Worm (Caenorhabditis elegans) whole organism, late embryonic: ENCODE data around the gene R10E11.9.

ENCODE experiments used
- C08G9.2 ChIP-seq: sonication (generic microtip); optimal IDR thresholded peaks from 2 replicates; lab custom pipeline; 2016; ENCODE audit warnings: mild to moderate bottlenecking, missing genetic modification characterization, moderate library complexity, missing compliant biosample characterization
- C38D4.7 ChIP-seq: fragments of 200-800 bp; sonication (Bioruptor generic); optimal IDR thresholded peaks from 2 replicates; lab custom pipeline; 2018; ENCODE audit warnings: mild to moderate bottlenecking, missing genetic modification characterization, moderate library complexity, missing compliant biosample characterization
- F13H6.1 ChIP-seq: sonication (generic microtip); optimal IDR thresholded peaks from 2 replicates; lab custom pipeline; 2016; ENCODE audit warnings: missing genetic modification characterization, missing compliant biosample characterization
- K02D7.2 ChIP-seq: sonication (generic microtip); optimal IDR thresholded peaks from 2 replicates; lab custom pipeline; 2017; ENCODE audit warnings: mild to moderate bottlenecking, missing genetic modification characterization, missing compliant biosample characterization
- K09A11.1 ChIP-seq: sonication (generic microtip); optimal IDR thresholded peaks from 2 replicates; lab custom pipeline; 2017; ENCODE audit warnings: antibody characterized with exemption, mild to moderate bottlenecking, missing genetic modification characterization, missing compliant biosample characterization; ENCODE audit not compliant: insufficient read depth
- Y22D7AL.16 ChIP-seq: sonication (generic microtip); optimal IDR thresholded peaks from 2 replicates; lab custom pipeline; 2016; ENCODE audit warnings: missing genetic modification characterization, missing compliant biosample characterization
- ahr-1 ChIP-seq: sonication (generic microtip); optimal IDR thresholded peaks from 2 replicates; lab custom pipeline; 2016; ENCODE audit warnings: missing genetic modification characterization, missing compliant biosample characterization
- ceh-19 ChIP-seq: fragments of 200-800 bp; sonication (Bioruptor generic); optimal IDR thresholded peaks from 2 replicates; lab custom pipeline; 2018; ENCODE audit warnings: mild to moderate bottlenecking, missing genetic modification characterization, missing compliant biosample characterization
- ceh-2 ChIP-seq: sonication (generic microtip); optimal IDR thresholded peaks from 2 replicates; lab custom pipeline; 2016; ENCODE audit warnings: missing genotype, missing genetic modification characterization, missing compliant biosample characterization
- ceh-22 ChIP-seq: sonication (generic microtip); optimal IDR thresholded peaks from 2 replicates; lab custom pipeline; 2017; ENCODE audit warnings: missing biosample characterization, missing genetic modification characterization
- ceh-30 ChIP-seq: fragments of 150-350 bp; optimal IDR thresholded peaks from 2 replicates; lab custom pipeline; 2014; ENCODE audit warnings: missing biosample characterization, missing genetic modification characterization
- ceh-31 ChIP-seq: sonication (generic microtip); optimal IDR thresholded peaks from 2 replicates; lab custom pipeline; 2016; ENCODE audit warnings: missing genetic modification characterization, missing compliant biosample characterization
- ceh-34 ChIP-seq: sonication (generic microtip); optimal IDR thresholded peaks from 2 replicates; lab custom pipeline; 2016; ENCODE audit warnings: mild to moderate bottlenecking, missing genetic modification characterization, missing compliant biosample characterization
- ceh-48 ChIP-seq: sonication (generic microtip); optimal IDR thresholded peaks from 2 replicates; lab custom pipeline; 2016; ENCODE audit warnings: missing genetic modification characterization, inconsistent platforms, missing compliant biosample characterization
- dmd-4 ChIP-seq: sonication (generic microtip); optimal IDR thresholded peaks from 2 replicates; lab custom pipeline; 2016; ENCODE audit warnings: borderline replicate concordance, missing genetic modification characterization, missing compliant biosample characterization
- dve-1 ChIP-seq: sonication (generic microtip); optimal IDR thresholded peaks from 2 replicates; lab custom pipeline; 2017; ENCODE audit warnings: antibody characterized with exemption, mild to moderate bottlenecking, missing genetic modification characterization, missing compliant biosample characterization
- elt-4 ChIP-seq: sonication (generic microtip); optimal IDR thresholded peaks from 2 replicates; lab custom pipeline; 2016; ENCODE audit warnings: missing genetic modification characterization, missing compliant biosample characterization
- fax-1 ChIP-seq: sonication (generic microtip); optimal IDR thresholded peaks from 2 replicates; lab custom pipeline; 2016; ENCODE audit warnings: missing genotype, missing genetic modification characterization, missing compliant biosample characterization
- fkh-10 ChIP-seq: fragments of 150-350 bp; optimal IDR thresholded peaks from 2 replicates; lab custom pipeline; 2014; ENCODE audit warnings: missing biosample characterization, missing genetic modification reagents, missing genetic modification characterization
- gmeb-2 ChIP-seq: sonication (generic microtip); optimal IDR thresholded peaks from 2 replicates; lab custom pipeline; 2016; ENCODE audit warnings: missing genetic modification characterization, inconsistent platforms, missing compliant biosample characterization
- hlh-30 ChIP-seq: sonication (generic microtip); optimal IDR thresholded peaks from 2 replicates; lab custom pipeline; 2017; ENCODE audit warnings: antibody characterized with exemption, missing genetic modification characterization, missing compliant biosample characterization; ENCODE audit not compliant: insufficient read depth
- hlh-6 ChIP-seq: sonication (generic microtip); optimal IDR thresholded peaks from 2 replicates; lab custom pipeline; 2016; ENCODE audit warnings: missing genotype, missing genetic modification characterization, missing compliant biosample characterization
- hlh-8 ChIP-seq: sonication (generic microtip); optimal IDR thresholded peaks from 2 replicates; lab custom pipeline; 2016; ENCODE audit warnings: missing genotype, missing genetic modification characterization, missing compliant biosample characterization
- lim-6 ChIP-seq: sonication (generic microtip); optimal IDR thresholded peaks from 2 replicates; lab custom pipeline; 2016; ENCODE audit warnings: missing genetic modification characterization, missing compliant biosample characterization
- lin-11 ChIP-seq: fragments of 200-800 bp; sonication (Bioruptor generic); optimal IDR thresholded peaks from 2 replicates; lab custom pipeline; 2018; ENCODE audit warnings: mild to moderate bottlenecking, missing genetic modification characterization, missing compliant biosample characterization
- madf-2 ChIP-seq: sonication (generic microtip); optimal IDR thresholded peaks from 2 replicates; lab custom pipeline; 2017; ENCODE audit warnings: missing genetic modification characterization, missing compliant biosample characterization
- nhr-11 ChIP-seq: fragments of 150-350 bp; optimal IDR thresholded peaks from 2 replicates; lab custom pipeline; 2014; ENCODE audit warnings: missing biosample characterization, missing genetic modification characterization
- nhr-232 ChIP-seq: sonication (generic microtip); optimal IDR thresholded peaks from 2 replicates; lab custom pipeline; 2016; ENCODE audit warnings: missing genetic modification characterization, missing compliant biosample characterization
- npax-4 ChIP-seq: sonication (generic microtip); optimal IDR thresholded peaks from 2 replicates; lab custom pipeline; 2016; ENCODE audit warnings: missing genetic modification characterization, missing compliant biosample characterization
- pax-1 ChIP-seq: fragments of 150-350 bp; optimal IDR thresholded peaks from 2 replicates; lab custom pipeline; 2014; ENCODE audit warnings: missing biosample characterization, missing genetic modification characterization
- pha-2 ChIP-seq: sonication (generic microtip); optimal IDR thresholded peaks from 2 replicates; lab custom pipeline; 2017; ENCODE audit warnings: mild to moderate bottlenecking, missing genetic modification characterization, missing compliant biosample characterization
- pha-4 ChIP-seq: fragments of 150-350 bp; optimal IDR thresholded peaks from 2 replicates; lab custom pipeline; 2018; ENCODE audit warnings: missing biosample characterization, missing genetic modification reagents, missing genetic modification characterization
- pros-1 ChIP-seq: fragments of 150-350 bp; optimal IDR thresholded peaks from 2 replicates; lab custom pipeline; 2014; ENCODE audit warnings: missing biosample characterization, missing genetic modification reagents, missing genetic modification characterization
- ref-2 ChIP-seq: sonication (generic microtip); optimal IDR thresholded peaks from 2 replicates; lab custom pipeline; 2016; ENCODE audit warnings: missing genetic modification characterization, missing compliant biosample characterization
- sox-4 ChIP-seq: sonication (generic microtip); optimal IDR thresholded peaks from 2 replicates; lab custom pipeline; 2017; ENCODE audit warnings: mild to moderate bottlenecking, missing genetic modification characterization, inconsistent platforms, missing compliant biosample characterization
- syd-9 ChIP-seq: sonication (generic microtip); optimal IDR thresholded peaks from 2 replicates; lab custom pipeline; 2016; ENCODE audit warnings: mild to moderate bottlenecking, missing genetic modification characterization, moderate library complexity, missing compliant biosample characterization
- tbx-2 ChIP-seq: sonication (generic microtip); optimal IDR thresholded peaks from 2 replicates; lab custom pipeline; 2016; ENCODE audit warnings: missing genetic modification characterization, missing compliant biosample characterization
- tbx-7 ChIP-seq: sonication (generic microtip); optimal IDR thresholded peaks from 2 replicates; lab custom pipeline; 2016; ENCODE audit warnings: missing genotype, missing genetic modification characterization, missing compliant biosample characterization
- ttx-3 ChIP-seq: sonication (generic microtip); optimal IDR thresholded peaks from 2 replicates; lab custom pipeline; 2016; ENCODE audit warnings: missing genetic modification reagents, missing genetic modification characterization, missing compliant biosample characterization
- unc-3 ChIP-seq, 2 experiments: fragments of 200-800 bp in 1 of 2; sonication (Bioruptor generic) in 1 of 2; sonication (generic microtip) in 1 of 2; conservative IDR thresholded peaks in 1 of 2; optimal IDR thresholded peaks in 1 of 2; 2 replicates each; pipeline versions ENCODE4 v1.3.6 to Lab custom; 2016 to 2022; ENCODE audit warnings: missing compliant biosample characterization in 2 of 2, missing genetic modification characterization in 2 of 2, missing genetic modification reagents in 1 of 2
- unc-42 ChIP-seq: sonication (generic microtip); optimal IDR thresholded peaks from 2 replicates; lab custom pipeline; 2016; ENCODE audit warnings: missing genotype, missing genetic modification characterization, missing compliant biosample characterization
- unc-55 ChIP-seq: sonication (generic microtip); optimal IDR thresholded peaks from 2 replicates; lab custom pipeline; 2017; ENCODE audit warnings: missing biosample characterization, missing genetic modification reagents, missing genetic modification characterization
- zip-5 ChIP-seq: sonication (generic microtip); optimal IDR thresholded peaks from 2 replicates; lab custom pipeline; 2016; ENCODE audit warnings: missing genetic modification characterization, missing compliant biosample characterization
- ztf-16 ChIP-seq: sonication (generic microtip); optimal IDR thresholded peaks from 2 replicates; lab custom pipeline; 2017; ENCODE audit warnings: missing genetic modification characterization, missing compliant biosample characterization

The R10E11.9 gene

DNA sequence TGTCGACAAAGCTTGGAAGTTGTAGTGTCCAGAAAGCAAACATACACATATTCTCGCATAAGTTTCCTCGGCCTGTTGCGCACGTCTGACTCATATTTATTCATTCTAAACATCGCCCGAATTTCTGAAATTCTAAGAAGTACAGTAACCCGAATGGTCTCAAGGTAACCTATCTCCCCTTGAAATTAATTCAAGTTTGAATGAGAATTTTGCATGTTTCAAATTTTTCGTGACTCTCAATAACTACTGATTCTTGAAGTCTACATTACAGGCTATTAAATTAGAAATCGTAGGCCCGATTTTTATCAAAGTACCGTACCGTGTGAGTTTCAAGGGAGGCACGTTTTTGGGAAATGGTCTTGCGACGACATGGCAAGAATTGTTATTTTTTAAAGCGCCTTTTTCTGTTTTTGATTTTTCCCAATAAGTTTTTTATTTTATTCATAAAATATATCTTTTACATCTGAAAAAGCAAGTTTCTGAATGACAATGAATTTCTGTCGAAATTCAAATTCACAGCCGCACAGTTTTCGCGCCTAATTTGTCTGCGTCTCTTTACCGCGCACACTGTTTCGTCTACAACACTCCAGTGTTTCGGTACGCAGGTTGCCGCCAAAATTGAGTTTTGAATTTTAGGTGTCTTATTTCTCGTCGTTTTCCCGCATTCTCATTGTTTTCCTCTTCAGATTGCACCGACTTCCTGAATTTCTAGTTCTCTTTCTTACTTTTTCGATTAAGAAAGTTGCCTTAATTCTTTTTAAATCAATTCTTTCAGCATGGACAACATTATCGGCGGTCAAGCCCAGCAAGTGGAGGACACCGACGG, at the start of gene R10E11.9, which contains the start of gene mcm-6:
TSS of gene R10E11.9 (minus strand) at position 51 of the 826 bp plus-strand sequence.
TSS of gene mcm-6 (plus strand) at position 776 of the 826 bp plus-strand sequence.
- TF ChIP-seq hlh-8 (no peak), K09A11.1 (tag; lab: Kevin White, UChicago) (no peak), pros-1 (tag; lab: Kevin White, UChicago) (no peak), ref-2 (tag; lab: Kevin White, UChicago) (no peak), ztf-16 (tag; lab: Kevin White, UChicago) (no peak), ceh-30 (no peak), hlh-30 (tag; lab: Kevin White, UChicago) (no peak), pha-2 (tag; lab: Kevin White, UChicago) (no peak), dmd-4 (no peak), ttx-3 (no peak), gmeb-2 (tag; lab: Kevin White, UChicago) (no peak), unc-3 (GFP tag; conservative IDR thresholded peaks at IDR 0.05; lab: Robert Waterston, UW) (no peak), unc-3 (tag; optimal IDR thresholded peaks at IDR 0.05; lab: Kevin White, UChicago) (no peak), sox-4 (tag; lab: Kevin White, UChicago) (no peak), ceh-19 (no peak), ceh-22 (tag; lab: Kevin White, UChicago) (no peak), elt-4 (no peak), hlh-6 (tag; lab: Kevin White, UChicago) (no peak)

- no peak for TF ChIP-seq hlh-6 (tag; lab: Kevin White, UChicago)
- no peak for TF ChIP-seq ztf-16 (tag; lab: Kevin White, UChicago)
These were observed 41.4 kb upstream of the R10E11.9 start, which contains the start of gene K11H3.8 for ce11 chrIII:9834888-9835287. TSS of gene K11H3.8 (plus strand) at chrIII:9835188.

DNA sequence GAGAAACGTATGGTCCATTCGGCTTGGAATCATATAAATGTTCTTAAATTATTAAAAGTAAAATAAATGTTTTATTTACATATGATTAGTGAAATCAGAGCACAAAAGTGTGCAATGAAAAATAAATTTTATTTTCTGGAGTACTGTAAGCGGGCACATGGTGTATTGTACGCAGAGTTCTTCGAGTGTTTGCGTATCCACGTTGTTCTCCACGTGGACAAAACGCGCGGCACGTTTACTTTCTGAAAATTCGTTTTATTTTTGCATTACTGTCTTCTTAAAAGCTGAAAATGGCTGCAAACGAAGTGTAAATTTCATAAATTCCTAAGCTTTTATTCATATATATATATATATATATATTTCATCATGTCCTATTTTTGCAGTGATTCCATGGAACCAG, 39.1 kb upstream of the R10E11.9 start:
- no peak for TF ChIP-seq pha-2 (tag; lab: Kevin White, UChicago)
- no peak for TF ChIP-seq dve-1 (tag; lab: Kevin White, UChicago)
- no peak for TF ChIP-seq fax-1 (tag; lab: Kevin White, UChicago)
- TF ChIP-seq ceh-34 (tag; lab: Kevin White, UChicago), result no peak
- TF ChIP-seq sox-4 (tag; lab: Kevin White, UChicago), result no peak
- TF ChIP-seq gmeb-2 (tag; lab: Kevin White, UChicago), result no peak
- TF ChIP-seq lin-11 (tag; lab: Kevin White, UChicago), result no peak
- no peak for TF ChIP-seq hlh-8
- no peak for TF ChIP-seq ceh-48 (tag; lab: Kevin White, UChicago)
- no peak for TF ChIP-seq ceh-19
- TF ChIP-seq hlh-6 (tag; lab: Kevin White, UChicago), result no peak
- TF ChIP-seq dmd-4, result no peak
- no peak for TF ChIP-seq nhr-11 (tag; lab: Kevin White, UChicago)
- no peak for TF ChIP-seq nhr-232
- TF ChIP-seq ceh-2 (tag; lab: Kevin White, UChicago), result no peak
- TF ChIP-seq madf-2, result no peak
- TF ChIP-seq K02D7.2, result no peak
- no peak for TF ChIP-seq zip-5 (tag; lab: Kevin White, UChicago)
- no peak for TF ChIP-seq K09A11.1 (tag; lab: Kevin White, UChicago)
- no peak for TF ChIP-seq ceh-31 (tag; lab: Kevin White, UChicago)

DNA sequence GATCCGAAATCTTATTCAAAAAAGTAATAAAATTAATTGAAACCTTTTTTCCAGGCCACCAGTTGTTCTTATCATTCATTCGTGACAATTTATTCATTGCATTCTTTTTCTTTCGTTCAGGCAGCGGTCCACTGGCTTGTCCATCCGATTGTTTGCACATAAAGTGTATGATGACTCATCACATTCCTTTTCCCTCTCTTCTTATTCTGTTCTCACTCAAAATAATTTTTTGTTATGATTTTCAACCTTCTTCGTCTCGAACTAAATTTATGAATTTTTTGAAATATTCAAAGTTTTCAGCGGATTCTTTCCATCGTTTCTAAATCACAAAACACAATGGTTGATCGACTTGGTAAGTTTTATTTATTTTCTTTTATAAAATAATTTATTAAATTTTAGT, 37.1 kb upstream of the R10E11.9 start, which contains the start of gene ZK632.12:
TSS of gene ZK632.12 (plus strand) at position 301 of the 400 bp plus-strand sequence.
- TF ChIP-seq fkh-10 (GFP tag; lab: Kevin White, UChicago) (no peak), tbx-7 (no peak), lim-6 (tag; lab: Kevin White, UChicago) (no peak), C08G9.2 (tag; lab: Kevin White, UChicago) (no peak), ahr-1 (tag; lab: Kevin White, UChicago) (no peak), F13H6.1 (tag; lab: Kevin White, UChicago) (no peak), pha-4 (tag; lab: Kevin White, UChicago) (no peak), sox-4 (tag; lab: Kevin White, UChicago) (no peak), dmd-4 (no peak), npax-4 (tag; lab: Kevin White, UChicago) (no peak), tbx-2 (tag; lab: Kevin White, UChicago) (no peak), unc-55 (GFP tag; lab: Kevin White, UChicago) (no peak), pax-1 (tag; lab: Kevin White, UChicago) (no peak), syd-9 (tag; lab: Kevin White, UChicago) (no peak), unc-3 (GFP tag; conservative IDR thresholded peaks at IDR 0.05; lab: Robert Waterston, UW) (no peak), unc-3 (tag; optimal IDR thresholded peaks at IDR 0.05; lab: Kevin White, UChicago) (no peak), K02D7.2 (no peak), C38D4.7 (GFP tag; lab: Kevin White, UChicago) (no peak), unc-42 (tag; lab: Kevin White, UChicago) (no peak), ztf-16 (tag; lab: Kevin White, UChicago) (no peak), Y22D7AL.16 (tag; lab: Kevin White, UChicago) (no peak)
